Worm (Caenorhabditis elegans) whole organism, L4 larva: ENCODE data around the gene zyg-9.

ENCODE experiments used
- D1046.2 ChIP-seq: fragments of 200-800 bp; sonication (Bioruptor generic); IDR thresholded peaks from 2 replicates; pipeline ENCODE4 v1.3.6; 2022; ENCODE audit warnings: missing genetic modification characterization, missing compliant biosample characterization
- F10B5.3 ChIP-seq: sonication (generic microtip); optimal IDR thresholded peaks from 2 replicates; lab custom pipeline; 2016; ENCODE audit warnings: mild to moderate bottlenecking, missing genetic modification characterization, missing compliant biosample characterization
- F26F4.8 ChIP-seq: fragments of 200-800 bp; sonication (Bioruptor generic); conservative IDR thresholded peaks from 2 replicates; pipeline ENCODE4 v1.3.6; 2022; ENCODE audit warnings: missing genetic modification characterization, missing compliant biosample characterization
- R02D3.7 ChIP-seq: fragments of 150-350 bp; sonication (generic microtip); optimal IDR thresholded peaks from 3 replicates; lab custom pipeline; 2014; ENCODE audit warnings: missing biosample characterization, missing genetic modification characterization
- T20F7.1 ChIP-seq: fragments of 200-800 bp; sonication (Bioruptor generic); optimal IDR thresholded peaks from 2 replicates; lab custom pipeline; 2018; ENCODE audit warnings: mild to moderate bottlenecking, missing genetic modification characterization, missing compliant biosample characterization
- T26A8.4 ChIP-seq: fragments of 200-800 bp; sonication (Bioruptor generic); IDR thresholded peaks from 2 replicates; pipeline ENCODE4 v1.3.6; 2022; ENCODE audit warnings: missing genetic modification characterization, missing compliant biosample characterization
- aha-1 ChIP-seq: fragments of 150-350 bp; peaks from one replicate; lab custom pipeline; 2014; ENCODE audit warnings: missing biosample characterization, missing genetic modification characterization
- aly-2 ChIP-seq: sonication (generic microtip); optimal IDR thresholded peaks from 2 replicates; lab custom pipeline; 2018; ENCODE audit warnings: missing biosample characterization, missing genetic modification characterization
- ama-1 ChIP-seq: fragments of 150-350 bp; optimal IDR thresholded peaks from 2 replicates; lab custom pipeline; 2014; ENCODE audit warnings: inconsistent platforms, mixed read lengths
- attf-4 ChIP-seq: sonication (generic microtip); optimal IDR thresholded peaks from 3 replicates; lab custom pipeline; 2017; ENCODE audit warnings: missing biosample characterization, missing genetic modification characterization
- ceh-20 ChIP-seq: fragments of 200-800 bp; sonication (Bioruptor generic); IDR thresholded peaks from 2 replicates; pipeline ENCODE4 v1.3.6; 2022; ENCODE audit warnings: missing genetic modification reagents, missing genetic modification characterization, missing compliant biosample characterization
- ceh-28 ChIP-seq: fragments of 150-350 bp; optimal IDR thresholded peaks from 2 replicates; lab custom pipeline; 2014; ENCODE audit warnings: missing biosample characterization, missing genetic modification reagents, missing genetic modification characterization
- cey-2 ChIP-seq: sonication (generic microtip); optimal IDR thresholded peaks from 3 replicates; lab custom pipeline; 2017; ENCODE audit warnings: missing genetic modification characterization, mild to moderate bottlenecking, missing compliant biosample characterization, antibody characterized with exemption, borderline replicate concordance; ENCODE audit not compliant: insufficient read depth
- ctbp-1 ChIP-seq: fragments of 200-800 bp; sonication (Bioruptor generic); IDR thresholded peaks from 2 replicates; pipeline ENCODE4 v1.3.6; 2022; ENCODE audit warnings: missing genetic modification reagents, missing genetic modification characterization, missing compliant biosample characterization
- daf-12 ChIP-seq: fragments of 150-350 bp; optimal IDR thresholded peaks from 2 replicates; lab custom pipeline; 2014; ENCODE audit warnings: missing biosample characterization, missing genetic modification reagents, missing genetic modification characterization
- daf-8 ChIP-seq: fragments of 200-800 bp; sonication (Bioruptor generic); IDR thresholded peaks from 2 replicates; pipeline ENCODE4 v1.3.6; 2022; ENCODE audit warnings: missing genetic modification characterization, missing compliant biosample characterization
- dmd-6 ChIP-seq: fragments of 200-800 bp; sonication (Bioruptor generic); IDR thresholded peaks from 2 replicates; pipeline ENCODE4 v1.3.6; 2022; ENCODE audit warnings: missing genetic modification reagents, missing genetic modification characterization, missing compliant biosample characterization
- dpl-1 ChIP-seq: fragments of 150-350 bp; optimal IDR thresholded peaks from 2 replicates; lab custom pipeline; 2014; ENCODE audit warnings: missing biosample characterization, missing genetic modification reagents, missing genetic modification characterization
- duxl-1 ChIP-seq: sonication (generic microtip); optimal IDR thresholded peaks from 2 replicates; lab custom pipeline; 2016; ENCODE audit warnings: mild to moderate bottlenecking, missing genetic modification characterization, moderate library complexity, missing compliant biosample characterization; ENCODE audit not compliant: poor library complexity
- dve-1 ChIP-seq: sonication (generic microtip); optimal IDR thresholded peaks from 2 replicates; lab custom pipeline; 2017; ENCODE audit warnings: antibody characterized with exemption, mild to moderate bottlenecking, missing genetic modification characterization, missing compliant biosample characterization; ENCODE audit not compliant: insufficient read depth
- fkh-10 ChIP-seq: fragments of 150-350 bp; optimal IDR thresholded peaks from 2 replicates; lab custom pipeline; 2014; ENCODE audit warnings: missing biosample characterization, missing genetic modification reagents, missing genetic modification characterization
- fos-1 ChIP-seq: fragments of 150-350 bp; optimal IDR thresholded peaks from 2 replicates; lab custom pipeline; 2014; ENCODE audit warnings: missing biosample characterization, missing genetic modification characterization
- jun-1 ChIP-seq: fragments of 150-350 bp; optimal IDR thresholded peaks from 2 replicates; lab custom pipeline; 2014; ENCODE audit warnings: missing biosample characterization, missing genetic modification reagents, missing genetic modification characterization
- lin-1 ChIP-seq: fragments of 200-800 bp; sonication (Bioruptor generic); IDR thresholded peaks from 2 replicates; pipeline ENCODE4 v1.3.6; 2022; ENCODE audit warnings: missing genetic modification reagents, missing genetic modification characterization, missing compliant biosample characterization
- lin-13 ChIP-seq: fragments of 150-350 bp; optimal IDR thresholded peaks from 2 replicates; lab custom pipeline; 2014; ENCODE audit warnings: missing biosample characterization, missing genetic modification reagents, missing genetic modification characterization
- lin-29 ChIP-seq: fragments of 200-800 bp; sonication (Bioruptor generic); IDR thresholded peaks from 2 replicates; pipeline ENCODE4 v1.3.6; 2022; ENCODE audit warnings: missing genetic modification reagents, missing genetic modification characterization, missing compliant biosample characterization
- lin-38 ChIP-seq: fragments of 200-800 bp; sonication (Bioruptor generic); IDR thresholded peaks from 2 replicates; pipeline ENCODE4 v1.3.6; 2022; ENCODE audit warnings: missing genetic modification reagents, missing genetic modification characterization, missing compliant biosample characterization
- lin-39 ChIP-seq: fragments of 150-350 bp; optimal IDR thresholded peaks from 2 replicates; lab custom pipeline; 2014; ENCODE audit warnings: missing biosample characterization, missing genetic modification reagents, missing genetic modification characterization
- madf-5 ChIP-seq, 2 experiments: fragments of 200-800 bp; sonication (Bioruptor generic); IDR thresholded peaks; 2 replicates each; pipeline ENCODE4 v1.3.6; 2022; ENCODE audit warnings: missing compliant biosample characterization in 2 of 2, missing genetic modification characterization in 2 of 2
- mxl-3 ChIP-seq: fragments of 200-800 bp; sonication (Bioruptor generic); optimal IDR thresholded peaks from 2 replicates; lab custom pipeline; 2018; ENCODE audit warnings: mild to moderate bottlenecking, missing genetic modification characterization, missing compliant biosample characterization
- nhr-10 ChIP-seq: fragments of 150-350 bp; optimal IDR thresholded peaks from 2 replicates; lab custom pipeline; 2014; ENCODE audit warnings: missing biosample characterization, missing genetic modification characterization
- nhr-11 ChIP-seq: fragments of 150-350 bp; optimal IDR thresholded peaks from 2 replicates; lab custom pipeline; 2014; ENCODE audit warnings: missing biosample characterization, missing genetic modification characterization
- nhr-25 ChIP-seq: sonication (generic microtip); optimal IDR thresholded peaks from 2 replicates; lab custom pipeline; 2017; ENCODE audit warnings: missing genetic modification characterization, mild to moderate bottlenecking, missing compliant biosample characterization, antibody characterized with exemption, moderate library complexity, borderline replicate concordance; ENCODE audit not compliant: insufficient read depth
- nhr-28 ChIP-seq: fragments of 150-350 bp; optimal IDR thresholded peaks from 2 replicates; lab custom pipeline; 2014; ENCODE audit warnings: missing biosample characterization, missing genetic modification characterization
- nhr-41 ChIP-seq: fragments of 200-800 bp; sonication (Bioruptor generic); IDR thresholded peaks from 2 replicates; pipeline ENCODE4 v1.3.6; 2022; ENCODE audit warnings: missing genetic modification reagents, missing genetic modification characterization, missing compliant biosample characterization
- nhr-42 ChIP-seq: fragments of 200-800 bp; sonication (Bioruptor generic); IDR thresholded peaks from 2 replicates; pipeline ENCODE4 v1.3.6; 2022; ENCODE audit warnings: missing genetic modification characterization, missing compliant biosample characterization
- nhr-48 ChIP-seq: sonication (generic microtip); optimal IDR thresholded peaks from 2 replicates; lab custom pipeline; 2016; ENCODE audit warnings: mild to moderate bottlenecking, missing genetic modification characterization, missing compliant biosample characterization
- nhr-6 ChIP-seq: fragments of 150-350 bp; optimal IDR thresholded peaks from 2 replicates; lab custom pipeline; 2014; ENCODE audit warnings: missing biosample characterization, missing genetic modification characterization
- nhr-76 ChIP-seq: fragments of 150-350 bp; optimal IDR thresholded peaks from 2 replicates; lab custom pipeline; 2014; ENCODE audit warnings: missing biosample characterization, missing genetic modification characterization
- php-3 ChIP-seq: fragments of 200-800 bp; sonication (Bioruptor generic); IDR thresholded peaks from 2 replicates; pipeline ENCODE4 v1.3.6; 2022; ENCODE audit warnings: missing genetic modification reagents, missing genetic modification characterization, missing compliant biosample characterization
- rbr-2 ChIP-seq: sonication (generic microtip); optimal IDR thresholded peaks from 2 replicates; lab custom pipeline; 2016; ENCODE audit warnings: missing genotype, missing genetic modification characterization, missing compliant biosample characterization
- sdz-12 ChIP-seq: fragments of 200-800 bp; sonication (Bioruptor generic); optimal IDR thresholded peaks from 2 replicates; lab custom pipeline; 2018; ENCODE audit warnings: mild to moderate bottlenecking, missing genetic modification characterization, missing compliant biosample characterization
- set-16 ChIP-seq: fragments of 200-800 bp; sonication (Bioruptor generic); IDR thresholded peaks from 2 replicates; pipeline ENCODE4 v1.3.6; 2022; ENCODE audit warnings: missing genetic modification reagents, missing genetic modification characterization, missing compliant biosample characterization
- snpc-1.2 ChIP-seq: fragments of 200-800 bp; sonication (Bioruptor generic); IDR thresholded peaks from 2 replicates; pipeline ENCODE4 v1.3.6; 2022; ENCODE audit warnings: missing genetic modification reagents, missing genetic modification characterization, missing compliant biosample characterization
- spr-3 ChIP-seq: fragments of 200-800 bp; sonication (Bioruptor generic); optimal IDR thresholded peaks from 2 replicates; lab custom pipeline; 2018; ENCODE audit warnings: mild to moderate bottlenecking, missing genetic modification characterization, missing compliant biosample characterization
- tra-1 ChIP-seq: fragments of 200-800 bp; sonication (Bioruptor generic); IDR thresholded peaks from 2 replicates; pipeline ENCODE4 v1.3.6; 2022; ENCODE audit warnings: missing genetic modification reagents, missing genetic modification characterization, missing compliant biosample characterization
- unc-62 ChIP-seq, 3 experiments: fragments of 150-350 bp in 1 of 3; sonication (generic microtip); optimal IDR thresholded peaks in 2 of 3; peaks in 1 of 3; 1 replicate in 1 of 3; 2 replicates in 2 of 3; lab custom pipeline; 2014 to 2017; ENCODE audit warnings: missing biosample characterization in 3 of 3, missing genetic modification characterization in 3 of 3, missing genetic modification reagents in 3 of 3, missing genotype in 1 of 3
- vab-7 ChIP-seq: fragments of 200-800 bp; sonication (Bioruptor generic); IDR thresholded peaks from 2 replicates; pipeline ENCODE4 v1.3.6; 2022; ENCODE audit warnings: missing genetic modification reagents, missing genetic modification characterization, missing compliant biosample characterization
- zfp-2 ChIP-seq: sonication (generic microtip); optimal IDR thresholded peaks from 2 replicates; lab custom pipeline; 2016; ENCODE audit warnings: mild to moderate bottlenecking, missing genetic modification characterization, missing compliant biosample characterization
- zip-2 ChIP-seq: fragments of 150-350 bp; optimal IDR thresholded peaks from 2 replicates; lab custom pipeline; 2014; ENCODE audit warnings: missing biosample characterization, missing genetic modification characterization
- ztf-11 ChIP-seq: fragments of 150-350 bp; optimal IDR thresholded peaks from 2 replicates; lab custom pipeline; 2014; ENCODE audit warnings: missing biosample characterization, missing genetic modification characterization

zyg-9 gene

ce11 chrII:8441519-8441918, 16.1 kb upstream of the zyg-9 start (continued):
- TF ChIP-seq fkh-10 (GFP tag; lab: Kevin White, UChicago) (no peak), unc-62 (GFP tag; optimal IDR thresholded peaks at IDR 0.05 in 1 of 2; lab: Kevin White, UChicago) (no peak), unc-62 (tag; optimal IDR thresholded peaks at IDR 0.05; lab: Kevin White, UChicago) (no peak), lin-39 (tag; lab: Kevin White, UChicago) (no peak), vab-7 (GFP tag; lab: Robert Waterston, UW) (peak; percentile 73; the same call in 1 of the 2 replicates), nhr-6 (tag; lab: Kevin White, UChicago) (no peak), aly-2 (tag; lab: Kevin White, UChicago) (no peak), set-16 (GFP tag; lab: Robert Waterston, UW) (no peak), lin-13 (GFP tag; lab: Kevin White, UChicago) (no peak), snpc-1.2 (GFP tag; lab: Robert Waterston, UW) (peak; percentile 85), rbr-2 (tag; lab: Kevin White, UChicago) (peak; percentile 28), jun-1 (no peak), daf-12 (no peak), nhr-41 (GFP tag; lab: Robert Waterston, UW) (0 out of 2 replicates have a peak, but pooled peaks have one; percentile 66), nhr-11 (no peak), lin-1 (GFP tag; lab: Robert Waterston, UW) (peak; percentile 75), nhr-10 (tag; lab: Kevin White, UChicago) (no peak), F10B5.3 (tag; lab: Kevin White, UChicago) (peak; percentile 79), nhr-76 (tag; lab: Kevin White, UChicago) (no peak), F26F4.8 (GFP tag; lab: Robert Waterston, UW) (peak; percentile 99), duxl-1 (tag; lab: Kevin White, UChicago) (peak; percentile 80), nhr-48 (tag; lab: Kevin White, UChicago) (peak; percentile 46), D1046.2 (GFP tag; lab: Robert Waterston, UW) (peak; percentile 88), mxl-3 (GFP tag; lab: Kevin White, UChicago) (peak; percentile 50), spr-3 (GFP tag; lab: Kevin White, UChicago) (peak; percentile 82), dmd-6 (GFP tag; lab: Robert Waterston, UW) (peak; percentile 20; the same call in 1 of the 2 replicates), dpl-1 (GFP tag; lab: Kevin White, UChicago) (no peak), daf-8 (peak; percentile 72; the same call in 1 of the 2 replicates), sdz-12 (GFP tag; lab: Kevin White, UChicago) (no peak), lin-38 (GFP tag; lab: Robert Waterston, UW) (peak; percentile 85), R02D3.7 (tag; lab: Kevin White, UChicago) (peak; percentile 21), madf-5 (GFP tag; IDR thresholded peaks at IDR 0.05; lab: Robert Waterston, UW) (peak; percentile 72 to 77; a peak in 3 of 4 replicates), nhr-42 (GFP tag; lab: Robert Waterston, UW) (peak; percentile 82; the same call in 1 of the 2 replicates), zip-2 (no peak), php-3 (GFP tag; lab: Robert Waterston, UW) (peak; percentile 77), ceh-20 (peak; percentile 71; the same call in 1 of the 2 replicates), ceh-28 (tag; lab: Kevin White, UChicago) (no peak), ama-1 (lab: Kevin White, UChicago) (peak; percentile 42), cey-2 (tag; lab: Kevin White, UChicago) (no peak), T26A8.4 (peak; percentile 81), dve-1 (no peak), zfp-2 (tag; lab: Kevin White, UChicago) (no peak), lin-29 (peak; percentile 7; the same call in 1 of the 2 replicates), fos-1 (tag; lab: Kevin White, UChicago) (no peak), T20F7.1 (peak; percentile 29), aha-1 (tag; lab: Kevin White, UChicago) (peak; percentile 87), tra-1 (GFP tag; lab: Robert Waterston, UW) (peak; percentile 79), attf-4 (tag; lab: Kevin White, UChicago) (no peak), ztf-11 (no peak), nhr-28 (no peak), ctbp-1 (GFP tag; lab: Robert Waterston, UW) (peak; percentile 80), nhr-25 (tag; lab: Kevin White, UChicago) (peak; percentile 9)
